Fruit fly (Drosophila melanogaster) S2 (cell line): ENCODE data around the gene CG31709.

Source experiments
- CG8478 ChIP-seq: fragments of >200 bp; optimal IDR thresholded peaks from 2 replicates; lab custom pipeline; 2018
- CTCF ChIP-seq, 2 experiments: fragments of >200 bp; optimal IDR thresholded peaks; 2 replicates each; lab custom pipeline; 2018

The CG31709 gene

dm6 chr2L:9528215-9528614, 51.2 kb downstream of the CG31709 start, which contains the start of gene CG31883:
CG31883 (plus strand) TSS chr2L:9528515.
- TF ChIP-seq CTCF (optimal IDR thresholded peaks at IDR 0.05; lab: Kevin White, UChicago), result no peak
- no peak for TF ChIP-seq CG8478 (lab: Kevin White, UChicago)
